Worm (Caenorhabditis elegans) whole organism, young adult: ENCODE measurements around the gene Y9C9A.13.

Experiments
- C17E4.6 ChIP-seq: fragments of 200-800 bp; sonication (Bioruptor generic); IDR thresholded peaks from 2 replicates; pipeline ENCODE4 v1.3.6; 2022; ENCODE audit warnings: missing genetic modification reagents, missing genetic modification characterization, missing compliant biosample characterization
- F55B11.4 ChIP-seq: sonication (generic microtip); optimal IDR thresholded peaks from 2 replicates; lab custom pipeline; 2016; ENCODE audit warnings: missing compliant biosample characterization, missing genetic modification characterization, borderline replicate concordance; ENCODE audit not compliant: insufficient read depth
- F57C9.4 ChIP-seq: sonication (generic microtip); optimal IDR thresholded peaks from 2 replicates; lab custom pipeline; 2017; ENCODE audit warnings: mild to moderate bottlenecking, missing genetic modification characterization, missing compliant biosample characterization
- K11D2.4 ChIP-seq: fragments of 200-800 bp; sonication (Bioruptor generic); IDR thresholded peaks from 2 replicates; pipeline ENCODE4 v1.3.6; 2022; ENCODE audit warnings: missing genetic modification reagents, missing genetic modification characterization, missing compliant biosample characterization
- K12H6.12 ChIP-seq: fragments of 200-800 bp; sonication (Bioruptor generic); optimal IDR thresholded peaks from 2 replicates; lab custom pipeline; 2018; ENCODE audit warnings: mild to moderate bottlenecking, missing genetic modification characterization, missing compliant biosample characterization
- T07F8.4 ChIP-seq: sonication (generic microtip); optimal IDR thresholded peaks from 2 replicates; lab custom pipeline; 2016; ENCODE audit warnings: mild to moderate bottlenecking, missing genetic modification characterization, moderate library complexity, missing compliant biosample characterization
- T26A5.8 ChIP-seq: sonication (generic microtip); optimal IDR thresholded peaks from 2 replicates; lab custom pipeline; 2016; ENCODE audit warnings: missing genetic modification characterization, missing compliant biosample characterization
- Y53F4B.3 ChIP-seq: fragments of 200-800 bp; sonication (Bioruptor generic); IDR thresholded peaks from 2 replicates; pipeline ENCODE4 v1.3.6; 2022; ENCODE audit warnings: missing genetic modification reagents, missing genetic modification characterization, missing compliant biosample characterization
- cebp-1 ChIP-seq, 2 experiments: fragments of 200-800 bp in 1 of 2; sonication (Bioruptor generic) in 1 of 2; sonication (generic microtip) in 1 of 2; IDR thresholded peaks in 1 of 2; optimal IDR thresholded peaks in 1 of 2; 2 replicates each; pipeline versions ENCODE4 v1.3.6 to Lab custom; 2017 to 2022; ENCODE audit warnings: missing compliant biosample characterization in 2 of 2, missing genetic modification characterization in 2 of 2, mild to moderate bottlenecking in 1 of 2, missing genetic modification reagents in 1 of 2, moderate library complexity in 1 of 2
- ceh-40 ChIP-seq: fragments of 200-800 bp; sonication (Bioruptor generic); IDR thresholded peaks from 2 replicates; pipeline ENCODE4 v1.3.6; 2022; ENCODE audit warnings: missing genetic modification characterization, missing compliant biosample characterization
- dox-1 ChIP-seq: fragments of 200-800 bp; sonication (Bioruptor generic); IDR thresholded peaks from 2 replicates; pipeline ENCODE4 v1.3.6; 2022; ENCODE audit warnings: missing genetic modification reagents, missing genetic modification characterization, missing compliant biosample characterization
- egrh-3 ChIP-seq: fragments of 200-800 bp; sonication (Bioruptor generic); IDR thresholded peaks from 2 replicates; pipeline ENCODE4 v1.3.6; 2022; ENCODE audit warnings: missing genetic modification reagents, missing genetic modification characterization, missing compliant biosample characterization
- him-1 ChIP-seq: sonication (generic microtip); optimal IDR thresholded peaks from 2 replicates; lab custom pipeline; 2016; ENCODE audit warnings: missing genotype, missing genetic modification reagents, missing genetic modification characterization, missing compliant biosample characterization
- hlh-12 ChIP-seq: sonication (generic microtip); optimal IDR thresholded peaks from 2 replicates; lab custom pipeline; 2016; ENCODE audit warnings: missing genetic modification characterization, missing compliant biosample characterization
- hsf-1 ChIP-seq: fragments of 200-800 bp; sonication (Bioruptor generic); IDR thresholded peaks from 2 replicates; pipeline ENCODE4 v1.3.6; 2022; ENCODE audit warnings: missing genetic modification reagents, missing genetic modification characterization, missing compliant biosample characterization
- pbrm-1 ChIP-seq: fragments of 200-800 bp; sonication (Bioruptor generic); IDR thresholded peaks from 2 replicates; pipeline ENCODE4 v1.3.6; 2022; ENCODE audit warnings: missing genetic modification reagents, missing genetic modification characterization, missing compliant biosample characterization
- rcor-1 ChIP-seq: fragments of 200-800 bp; sonication (Bioruptor generic); IDR thresholded peaks from 2 replicates; pipeline ENCODE4 v1.3.6; 2022; ENCODE audit warnings: missing genetic modification reagents, missing genetic modification characterization, missing compliant biosample characterization
- repo-1 ChIP-seq: sonication (generic microtip); optimal IDR thresholded peaks from 2 replicates; lab custom pipeline; 2017; ENCODE audit warnings: mild to moderate bottlenecking, missing genetic modification characterization, missing compliant biosample characterization
- sea-2 ChIP-seq: fragments of 200-800 bp; sonication (Bioruptor generic); IDR thresholded peaks from 2 replicates; pipeline ENCODE4 v1.3.6; 2022; ENCODE audit warnings: missing genetic modification characterization, missing compliant biosample characterization
- snpc-3.4 ChIP-seq: sonication (generic microtip); optimal IDR thresholded peaks from 2 replicates; lab custom pipeline; 2017; ENCODE audit warnings: missing genetic modification characterization, mild to moderate bottlenecking, missing compliant biosample characterization, antibody characterized with exemption, moderate library complexity, missing genotype, missing genetic modification reagents
- sptf-2 ChIP-seq: fragments of 200-800 bp; sonication (Bioruptor generic); optimal IDR thresholded peaks from 2 replicates; lab custom pipeline; 2018; ENCODE audit warnings: mild to moderate bottlenecking, missing genetic modification characterization, missing compliant biosample characterization
- tbp1 ChIP-seq: fragments of 200-800 bp; sonication (Bioruptor generic); optimal IDR thresholded peaks from 2 replicates; lab custom pipeline; 2018; ENCODE audit warnings: mild to moderate bottlenecking, missing genetic modification characterization, missing compliant biosample characterization
- unc-62 ChIP-seq: fragments of 150-350 bp; optimal IDR thresholded peaks from 2 replicates; lab custom pipeline; 2014; ENCODE audit warnings: missing biosample characterization, missing genetic modification reagents, missing genetic modification characterization
- ztf-22 ChIP-seq: fragments of 200-800 bp; sonication (Bioruptor generic); optimal IDR thresholded peaks from 2 replicates; lab custom pipeline; 2018; ENCODE audit warnings: mild to moderate bottlenecking, missing genetic modification characterization, moderate library complexity, missing compliant biosample characterization

Y9C9A.13 gene

DNA sequence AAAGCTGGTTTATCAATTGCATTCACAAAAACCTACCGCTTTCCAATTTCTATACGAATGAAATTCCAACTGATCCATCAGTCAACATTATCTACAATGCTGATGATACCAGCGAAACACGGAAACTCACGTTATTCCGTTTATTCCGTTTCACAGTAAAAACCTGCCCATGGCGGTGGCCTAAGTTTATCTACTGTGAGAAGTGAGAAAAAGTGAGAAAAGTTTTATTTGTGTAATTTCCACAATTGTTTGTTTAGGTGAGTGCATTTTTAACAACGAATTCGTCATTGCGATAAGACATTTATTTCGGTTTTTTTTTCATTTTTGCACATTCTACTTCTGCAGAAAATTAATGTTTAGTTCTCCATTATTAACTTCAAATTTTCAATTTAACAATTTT lies 39.3 kb downstream of the Y9C9A.13 start, which contains the start of gene Y9C9A.8:
Y9C9A.8 (plus strand) TSS at position 301 of the 400 bp plus-strand sequence.
- TF ChIP-seq K12H6.12 (no peak), C17E4.6 (GFP tag; lab: Robert Waterston, UW) (no peak), hlh-12 (tag; lab: Kevin White, UChicago) (no peak), repo-1 (tag; lab: Kevin White, UChicago) (no peak)

DNA sequence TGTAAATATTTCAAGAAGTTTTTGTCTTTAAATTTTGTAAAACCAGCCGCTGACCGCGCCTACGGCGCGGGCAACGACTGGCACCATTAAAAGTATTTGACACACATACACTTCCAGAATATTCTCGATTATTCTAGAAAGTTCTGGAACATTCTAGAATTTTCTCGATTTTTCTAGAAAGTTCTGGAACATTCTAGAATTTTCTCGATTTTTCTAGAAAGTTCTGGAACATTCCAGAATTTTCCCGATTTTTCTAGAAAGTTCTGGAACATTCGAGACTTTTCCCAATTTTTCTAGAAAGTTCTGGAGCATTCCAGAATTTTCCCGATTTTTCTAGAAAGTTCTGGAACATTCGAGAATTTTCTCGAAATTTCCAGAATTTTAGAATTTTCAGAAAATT lies 48.7 kb downstream of the Y9C9A.13 start:
- TF ChIP-seq hsf-1 (GFP tag; lab: Robert Waterston, UW) = peak; percentile 97
- peak; percentile 85; the same call in 1 of the 2 replicates for TF ChIP-seq ceh-40

DNA sequence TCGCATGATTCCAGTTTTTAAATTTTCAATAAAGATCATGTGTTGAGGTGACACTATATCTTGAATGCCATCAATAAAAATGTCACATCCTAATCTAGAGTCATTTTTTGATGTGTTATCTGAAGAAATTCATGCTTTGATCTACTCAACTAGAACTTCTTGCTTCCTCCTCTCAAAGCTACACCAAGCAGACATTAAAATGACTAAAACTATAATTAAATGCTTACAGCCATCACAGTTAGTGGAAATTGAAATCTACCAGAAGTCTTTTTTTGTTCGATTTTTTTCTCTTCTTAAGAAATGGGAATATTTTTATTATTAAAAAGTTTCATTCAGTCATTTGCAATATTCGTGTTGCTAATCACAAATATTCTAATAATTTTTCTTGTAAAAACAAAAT lies 51.5 kb downstream of the Y9C9A.13 start, which contains the start of gene str-158:
str-158 (plus strand) TSS at position 301 of the 400 bp plus-strand sequence.
- no peak for TF ChIP-seq T07F8.4 (tag; lab: Kevin White, UChicago)
- no peak for TF ChIP-seq F57C9.4
- no peak for TF ChIP-seq F55B11.4 (tag; lab: Kevin White, UChicago)
- no peak for TF ChIP-seq snpc-3.4 (tag; lab: Kevin White, UChicago)
- TF ChIP-seq T26A5.8 = no peak
- TF ChIP-seq hsf-1 (GFP tag; lab: Robert Waterston, UW) = no peak
- no peak for TF ChIP-seq rcor-1 (GFP tag; lab: Robert Waterston, UW)
- no peak for TF ChIP-seq him-1 (tag; lab: Kevin White, UChicago)
- TF ChIP-seq dox-1 (GFP tag; lab: Robert Waterston, UW) = no peak
- no peak for TF ChIP-seq cebp-1 (GFP tag; IDR thresholded peaks at IDR 0.05; lab: Robert Waterston, UW)
- TF ChIP-seq cebp-1 (tag; optimal IDR thresholded peaks at IDR 0.05; lab: Kevin White, UChicago) = no peak
- no peak for TF ChIP-seq K11D2.4 (GFP tag; lab: Robert Waterston, UW)
- TF ChIP-seq sptf-2 (GFP tag; lab: Kevin White, UChicago) = no peak
- no peak for TF ChIP-seq Y53F4B.3
- TF ChIP-seq ztf-22 (GFP tag; lab: Kevin White, UChicago) = no peak
- TF ChIP-seq egrh-3 (GFP tag; lab: Robert Waterston, UW) = no peak
- no peak for TF ChIP-seq pbrm-1 (GFP tag; lab: Robert Waterston, UW)
- no peak for TF ChIP-seq unc-62 (GFP tag; lab: Kevin White, UChicago)
- TF ChIP-seq tbp1 (GFP tag; lab: Kevin White, UChicago) = no peak
- TF ChIP-seq sea-2 = no peak
